Fruit fly (Drosophila melanogaster) whole organism, prepupa: Measurements from ENCODE around the gene CG9588.
A peak's percentile ranks its signal among the peaks of the same experiment; 100 is the strongest.

Experiments used
- CG10631 ChIP-seq: fragments of 200-800 bp; sonication (Bioruptor generic); optimal IDR thresholded peaks from 2 replicates; lab custom pipeline; 2016; ENCODE audit warnings: missing biosample characterization, missing genetic modification characterization
- CG11294 ChIP-seq: fragments of 200-800 bp; sonication (Bioruptor generic); IDR thresholded peaks from 2 replicates; pipeline ENCODE4 v1.3.6; 2022; ENCODE audit warnings: missing biosample characterization, missing genetic modification characterization
- CG11762 ChIP-seq: fragments of 200-800 bp; sonication (Bioruptor generic); optimal IDR thresholded peaks from 3 replicates; lab custom pipeline; 2016; ENCODE audit warnings: missing biosample characterization, missing genetic modification characterization; ENCODE audit not compliant: insufficient read depth
- CG11902 ChIP-seq: fragments of 200-800 bp; sonication (Bioruptor generic); optimal IDR thresholded peaks from 3 replicates; lab custom pipeline; 2016; ENCODE audit warnings: missing biosample characterization, missing genetic modification characterization
- CG15336 ChIP-seq: fragments of 200-800 bp; sonication (Bioruptor generic); IDR thresholded peaks from 2 replicates; pipeline ENCODE4 v1.3.6; 2022; ENCODE audit warnings: missing biosample characterization, missing genetic modification characterization
- CG1621 ChIP-seq: fragments of 200-800 bp; sonication (Bioruptor generic); optimal IDR thresholded peaks from 3 replicates; lab custom pipeline; 2018; ENCODE audit warnings: missing biosample characterization, mild to moderate bottlenecking, missing genetic modification characterization
- CG3032 ChIP-seq: fragments of 200-800 bp; optimal IDR thresholded peaks from 2 replicates; lab custom pipeline; 2019; ENCODE audit warnings: missing biosample characterization, mild to moderate bottlenecking, missing genetic modification characterization, moderate library complexity
- CG31627 ChIP-seq: fragments of 200-800 bp; sonication (Bioruptor generic); optimal IDR thresholded peaks from 3 replicates; lab custom pipeline; 2016; ENCODE audit warnings: missing biosample characterization, missing genetic modification characterization
- CG32006 ChIP-seq: fragments of 200-800 bp; sonication (Bioruptor generic); optimal IDR thresholded peaks from 3 replicates; lab custom pipeline; 2017; ENCODE audit warnings: missing biosample characterization, mild to moderate bottlenecking, missing genetic modification characterization
- CG34406 ChIP-seq: fragments of 200-800 bp; sonication (Bioruptor generic); optimal IDR thresholded peaks from 3 replicates; lab custom pipeline; 2016; ENCODE audit warnings: missing biosample characterization, missing genetic modification characterization
- CG3919 ChIP-seq: fragments of 200-800 bp; sonication (Bioruptor generic); optimal IDR thresholded peaks from 3 replicates; lab custom pipeline; 2016; ENCODE audit warnings: missing biosample characterization, missing genetic modification characterization
- CG4318 ChIP-seq: fragments of 200-800 bp; sonication (Bioruptor generic); optimal IDR thresholded peaks from 3 replicates; lab custom pipeline; 2017; ENCODE audit warnings: missing biosample characterization, mild to moderate bottlenecking, missing genetic modification characterization
- CG6163 ChIP-seq: fragments of 200-800 bp; sonication (Bioruptor generic); IDR thresholded peaks from 3 replicates; pipeline ENCODE4 v1.3.6; 2022; ENCODE audit warnings: missing biosample characterization, missing genetic modification characterization
- CG6276 ChIP-seq: fragments of 200-800 bp; sonication (Bioruptor generic); optimal IDR thresholded peaks from 2 replicates; lab custom pipeline; 2017; ENCODE audit warnings: missing biosample characterization, mild to moderate bottlenecking, missing genetic modification characterization
- CG6792 ChIP-seq: fragments of 200-800 bp; sonication (Bioruptor generic); optimal IDR thresholded peaks from 3 replicates; lab custom pipeline; 2016; ENCODE audit warnings: missing biosample characterization, missing genetic modification characterization
- CG6854 ChIP-seq: fragments of 200-800 bp; sonication (Bioruptor generic); optimal IDR thresholded peaks from 2 replicates; lab custom pipeline; 2017; ENCODE audit warnings: missing biosample characterization, mild to moderate bottlenecking, missing genetic modification characterization
- CG7368 ChIP-seq: fragments of 200-800 bp; sonication (Bioruptor generic); optimal IDR thresholded peaks from 3 replicates; lab custom pipeline; 2016; ENCODE audit warnings: missing biosample characterization, missing genetic modification characterization
- CG8319 ChIP-seq: fragments of 200-800 bp; sonication (Bioruptor generic); optimal IDR thresholded peaks from 3 replicates; lab custom pipeline; 2016; ENCODE audit warnings: missing biosample characterization, missing genetic modification characterization
- CG8632 ChIP-seq: fragments of 200-800 bp; sonication (Bioruptor generic); optimal IDR thresholded peaks from 3 replicates; lab custom pipeline; 2016; ENCODE audit warnings: missing biosample characterization, missing genetic modification characterization
- Eip75B ChIP-seq: fragments of 200-800 bp; sonication (Bioruptor generic); optimal IDR thresholded peaks from 3 replicates; lab custom pipeline; 2016; ENCODE audit warnings: missing biosample characterization, missing genetic modification characterization
- Eip78C ChIP-seq: fragments of 200-800 bp; sonication (Bioruptor generic); peaks from one replicate; lab custom pipeline; 2016; ENCODE audit warnings: missing biosample characterization, missing genetic modification characterization
- Eip93F ChIP-seq: fragments of 200-800 bp; sonication (Bioruptor generic); optimal IDR thresholded peaks from 2 replicates; lab custom pipeline; 2016; ENCODE audit warnings: missing biosample characterization, mild to moderate bottlenecking, missing genetic modification characterization
- Ets21C ChIP-seq: fragments of 200-800 bp; sonication (Bioruptor generic); optimal IDR thresholded peaks from 3 replicates; lab custom pipeline; 2016; ENCODE audit warnings: missing biosample characterization, missing genetic modification characterization
- Ets96B ChIP-seq: fragments of 200-800 bp; optimal IDR thresholded peaks from 2 replicates; lab custom pipeline; 2019; ENCODE audit warnings: missing biosample characterization, mild to moderate bottlenecking, missing genetic modification characterization, moderate library complexity
- Hr38 ChIP-seq: sonication (Bioruptor generic); optimal IDR thresholded peaks from 2 replicates; lab custom pipeline; 2016; ENCODE audit warnings: missing biosample characterization, missing genetic modification characterization
- Hr39 ChIP-seq: fragments of 200-800 bp; sonication (Bioruptor generic); optimal IDR thresholded peaks from 2 replicates; lab custom pipeline; 2016; ENCODE audit warnings: missing biosample characterization, missing genetic modification characterization
- Hr4 ChIP-seq: fragments of 200-800 bp; sonication (Bioruptor generic); optimal IDR thresholded peaks from 3 replicates; lab custom pipeline; 2016; ENCODE audit warnings: missing biosample characterization, missing genetic modification characterization
- Lpt ChIP-seq: fragments of 200-800 bp; sonication (Bioruptor generic); optimal IDR thresholded peaks from 3 replicates; lab custom pipeline; 2016; ENCODE audit warnings: missing biosample characterization, missing genetic modification characterization
- Met ChIP-seq: fragments of 200-800 bp; sonication (Bioruptor generic); optimal IDR thresholded peaks from 3 replicates; lab custom pipeline; 2016; ENCODE audit warnings: missing biosample characterization, missing genetic modification characterization
- OdsH ChIP-seq: fragments of 200-800 bp; sonication (Bioruptor generic); optimal IDR thresholded peaks from 3 replicates; lab custom pipeline; 2016; ENCODE audit warnings: missing biosample characterization, missing genetic modification characterization
- Smox ChIP-seq: fragments of 200-800 bp; sonication (Bioruptor generic); optimal IDR thresholded peaks from 3 replicates; lab custom pipeline; 2016; ENCODE audit warnings: missing biosample characterization, missing genetic modification characterization
- Sox102F ChIP-seq: fragments of 200-800 bp; sonication (Bioruptor generic); optimal IDR thresholded peaks from 2 replicates; lab custom pipeline; 2016; ENCODE audit warnings: missing biosample characterization, mild to moderate bottlenecking, missing genetic modification characterization
- Sox14 ChIP-seq: fragments of 200-800 bp; sonication (Bioruptor generic); optimal IDR thresholded peaks from 3 replicates; lab custom pipeline; 2016; ENCODE audit warnings: missing biosample characterization, missing genetic modification characterization
- Sox15 ChIP-seq: fragments of 200-800 bp; sonication (Bioruptor generic); optimal IDR thresholded peaks from 3 replicates; lab custom pipeline; 2016; ENCODE audit warnings: missing biosample characterization, missing genetic modification characterization
- achi ChIP-seq: fragments of 200-800 bp; sonication (Bioruptor generic); optimal IDR thresholded peaks from 3 replicates; lab custom pipeline; 2016; ENCODE audit warnings: missing biosample characterization, missing genetic modification characterization
- cyc ChIP-seq: fragments of 200-800 bp; sonication (Bioruptor generic); optimal IDR thresholded peaks from 3 replicates; lab custom pipeline; 2016; ENCODE audit warnings: missing biosample characterization, missing genetic modification characterization
- dsx ChIP-seq: fragments of 200-800 bp; optimal IDR thresholded peaks from 3 replicates; lab custom pipeline; 2019; ENCODE audit warnings: missing biosample characterization, mild to moderate bottlenecking, missing genetic modification characterization, moderate library complexity; ENCODE audit not compliant: poor library complexity, severe bottlenecking
- eg ChIP-seq: fragments of 200-800 bp; sonication (Bioruptor generic); IDR thresholded peaks from 3 replicates; pipeline ENCODE4 v1.3.6; 2022; ENCODE audit warnings: missing biosample characterization, missing genetic modification characterization
- esn ChIP-seq: fragments of 200-800 bp; sonication (Bioruptor generic); optimal IDR thresholded peaks from 2 replicates; lab custom pipeline; 2016; ENCODE audit warnings: missing biosample characterization, mild to moderate bottlenecking, missing genetic modification characterization, moderate library complexity
- fd85E ChIP-seq: fragments of 200-800 bp; sonication (Bioruptor generic); optimal IDR thresholded peaks from 3 replicates; lab custom pipeline; 2016; ENCODE audit warnings: missing biosample characterization, missing genetic modification characterization
- fkh ChIP-seq: fragments of 200-800 bp; sonication (Bioruptor generic); optimal IDR thresholded peaks from 3 replicates; lab custom pipeline; 2017; ENCODE audit warnings: missing biosample characterization, mild to moderate bottlenecking, missing genetic modification characterization, moderate library complexity
- lz ChIP-seq: fragments of 200-800 bp; sonication (Bioruptor generic); optimal IDR thresholded peaks from 3 replicates; lab custom pipeline; 2016; ENCODE audit warnings: missing biosample characterization, missing genetic modification characterization
- pdm3 ChIP-seq: fragments of 200-800 bp; sonication (Bioruptor generic); optimal IDR thresholded peaks from 3 replicates; lab custom pipeline; 2016; ENCODE audit warnings: missing biosample characterization, missing genetic modification characterization
- salr ChIP-seq, 2 experiments: fragments of 200-800 bp; sonication (Bioruptor generic); optimal IDR thresholded peaks; 3 replicates each; lab custom pipeline; 2016 to 2018; ENCODE audit warnings: missing biosample characterization in 2 of 2, missing genetic modification characterization in 2 of 2, mild to moderate bottlenecking in 1 of 2
- spab ChIP-seq: fragments of 200-800 bp; sonication (Bioruptor generic); optimal IDR thresholded peaks from 2 replicates; lab custom pipeline; 2017; ENCODE audit warnings: missing biosample characterization, mild to moderate bottlenecking, missing genetic modification characterization, missing genetic modification reagents
- ss ChIP-seq, 2 experiments: fragments of 200-800 bp; sonication (Bioruptor generic); optimal IDR thresholded peaks; 2 replicates in 1 of 2; 3 replicates in 1 of 2; lab custom pipeline; 2017 to 2018; ENCODE audit warnings: mild to moderate bottlenecking in 2 of 2, missing biosample characterization in 2 of 2, missing genetic modification characterization in 2 of 2, moderate library complexity in 1 of 2
- svp ChIP-seq: fragments of 200-800 bp; sonication (Bioruptor generic); peaks from one replicate; lab custom pipeline; 2016; ENCODE audit warnings: missing biosample characterization, missing genetic modification characterization

The CG9588 gene

dm6 chr3R:13713984-13714532, 37.6 kb upstream of the CG9588 start (continued):
- TF ChIP-seq CG32006 (GFP tag; lab: Kevin White, UChicago) (no peak), fd85E (no peak), CG3919 (GFP tag; lab: Kevin White, UChicago) (peak; percentile 43), CG31627 (no peak), CG1621 (tag; lab: Kevin White, UChicago) (peak; percentile 23), CG6163 (GFP tag; lab: Robert Waterston, UW) (peak; percentile 56; the same call in 2 of the 3 replicates), OdsH (GFP tag; lab: Kevin White, UChicago) (no peak), CG6792 (peak; percentile 15), cyc (GFP tag; lab: Kevin White, UChicago) (peak; percentile 9), Ets21C (GFP tag; lab: Kevin White, UChicago) (no peak), achi (GFP tag; lab: Kevin White, UChicago) (no peak), Met (GFP tag; lab: Kevin White, UChicago) (peak; percentile 6), dsx (GFP tag; lab: Kevin White, UChicago) (peak; percentile 32), CG7368 (GFP tag; lab: Kevin White, UChicago) (peak; percentile 41), Hr39 (GFP tag; lab: Kevin White, UChicago) (peak; percentile 18), Eip75B (GFP tag; lab: Kevin White, UChicago) (no peak), Ets96B (tag; lab: Kevin White, UChicago) (no peak), eg (peak; percentile 49; the same call in 1 of the 3 replicates), Eip93F (GFP tag; lab: Kevin White, UChicago) (no peak), CG8319 (GFP tag; lab: Kevin White, UChicago) (no peak), CG6276 (GFP tag; lab: Kevin White, UChicago) (no peak), svp (GFP tag; lab: Kevin White, UChicago) (no peak), Hr38 (no peak)

dm6 chr3R:13713541-13713940, 37.1 kb upstream of the CG9588 start:
- peak; percentile 52 for TF ChIP-seq dsx (GFP tag; lab: Kevin White, UChicago)
- no peak for TF ChIP-seq Met (GFP tag; lab: Kevin White, UChicago)
- TF ChIP-seq Smox: no peak
- peak; percentile 48 for TF ChIP-seq CG10631
- peak; percentile 33 for TF ChIP-seq CG6792
- peak; percentile 52 for TF ChIP-seq CG34406 (GFP tag; lab: Kevin White, UChicago)
- peak; percentile 39 for TF ChIP-seq Hr4 (GFP tag; lab: Kevin White, UChicago)
- no peak for TF ChIP-seq CG11902 (GFP tag; lab: Kevin White, UChicago)
- TF ChIP-seq esn (GFP tag; lab: Kevin White, UChicago): no peak
- TF ChIP-seq CG6276 (GFP tag; lab: Kevin White, UChicago): peak; percentile 53
- TF ChIP-seq fkh (GFP tag; lab: Kevin White, UChicago): peak; percentile 41
- TF ChIP-seq fd85E: no peak
- peak; percentile 80 for TF ChIP-seq CG32006 (GFP tag; lab: Kevin White, UChicago)
- no peak for TF ChIP-seq Ets21C (GFP tag; lab: Kevin White, UChicago)
- peak; percentile 5 for TF ChIP-seq CG11762 (GFP tag; lab: Kevin White, UChicago)
- peak; percentile 36 for TF ChIP-seq spab (GFP tag; lab: Kevin White, UChicago)
- TF ChIP-seq Ets96B (tag; lab: Kevin White, UChicago): peak; percentile 69
- TF ChIP-seq Lpt (GFP tag; lab: Kevin White, UChicago): peak; percentile 39
- peak; percentile 59 for TF ChIP-seq CG4318 (GFP tag; lab: Kevin White, UChicago)
- TF ChIP-seq CG3032: peak; percentile 54
- no peak for TF ChIP-seq CG7368 (GFP tag; lab: Kevin White, UChicago)
- no peak for TF ChIP-seq CG8319 (GFP tag; lab: Kevin White, UChicago)
- TF ChIP-seq CG15336 (GFP tag; lab: Robert Waterston, UW): peak; percentile 78
- TF ChIP-seq CG8632 (GFP tag; lab: Kevin White, UChicago): peak; percentile 60
- TF ChIP-seq achi (GFP tag; lab: Kevin White, UChicago): peak; percentile 57
- no peak for TF ChIP-seq svp (GFP tag; lab: Kevin White, UChicago)
- no peak for TF ChIP-seq CG31627
- TF ChIP-seq lz: no peak
- peak; percentile 40 for TF ChIP-seq pdm3 (GFP tag; lab: Kevin White, UChicago)
- peak; percentile 74 for TF ChIP-seq Eip78C
- TF ChIP-seq CG6854 (GFP tag; lab: Kevin White, UChicago): no peak
- peak; percentile 31; the same call in 1 of the 2 replicates for TF ChIP-seq CG11294 (GFP tag; lab: Robert Waterston, UW)
- TF ChIP-seq Sox102F: no peak
- no peak for TF ChIP-seq cyc (GFP tag; lab: Kevin White, UChicago)
- TF ChIP-seq salr (GFP tag; optimal IDR thresholded peaks at IDR 0.05; lab: Kevin White, UChicago): peak in 1 of 2 experiments; percentile 44
- peak; percentile 48 for TF ChIP-seq CG3919 (GFP tag; lab: Kevin White, UChicago)
- TF ChIP-seq Sox15 (GFP tag; lab: Kevin White, UChicago): no peak
- no peak for TF ChIP-seq Sox14
- peak; percentile 52 to 68 for TF ChIP-seq ss (GFP tag; optimal IDR thresholded peaks at IDR 0.05; lab: Kevin White, UChicago)
